Fruit fly (Drosophila melanogaster): ENCODE measurements around the gene mkg-p.

Gene mkg-p

DNA sequence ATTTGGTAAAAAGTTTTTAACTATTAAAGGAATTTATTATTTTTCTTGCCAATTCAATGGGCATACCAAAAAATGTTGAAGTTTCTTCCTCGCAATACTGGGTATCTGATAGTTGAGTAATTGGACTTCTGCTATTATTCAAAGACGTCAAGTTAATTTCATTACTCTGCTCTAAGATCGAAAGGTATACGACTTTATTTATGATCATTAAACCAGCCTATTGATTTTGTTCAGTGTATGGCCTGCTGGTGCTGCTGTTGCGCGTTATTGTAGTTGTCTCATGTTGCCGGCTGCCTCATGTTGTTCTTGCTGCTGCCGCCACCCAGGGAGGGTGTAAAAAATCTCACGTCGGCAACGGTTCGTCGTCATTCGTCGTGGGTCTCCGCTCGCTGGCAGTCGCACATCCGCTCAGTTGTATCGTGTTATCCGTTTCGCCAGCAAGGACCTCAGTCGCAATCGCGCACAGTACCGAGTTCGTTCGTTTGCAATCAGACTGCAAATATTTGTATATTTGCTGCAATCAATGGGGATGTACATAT, 9.4 kb downstream of the mkg-p start, which contains the start of gene CG7120 (continued):
- 0 out of 3 replicates have a peak, but pooled peaks have one; percentile 20 for TF ChIP-seq Dbx (GFP tag; IDR thresholded peaks at IDR 0.05)
- no peak for TF ChIP-seq CG13287 (GFP tag; IDR thresholded peaks at IDR 0.05; ENCODE audit: partially characterized antibody)
- TF ChIP-seq kah (GFP tag; optimal IDR thresholded peaks at IDR 0.05) = no peak
- TF ChIP-seq Dip3 (GFP tag; optimal IDR thresholded peaks at IDR 0.05) = peak; percentile 38
- TF ChIP-seq CG14965 (GFP tag; optimal IDR thresholded peaks at IDR 0.05; ENCODE audit: borderline replicate concordance) = no peak
- TF ChIP-seq unc-4 (GFP tag; IDR thresholded peaks at IDR 0.05; ENCODE audit: partially characterized antibody) = no peak
- TF ChIP-seq CG30431 (GFP tag; optimal IDR thresholded peaks at IDR 0.05) = peak; percentile 36
- TF ChIP-seq insv (GFP tag; optimal IDR thresholded peaks at IDR 0.05) = no peak
- TF ChIP-seq Pdp1 (GFP tag; optimal IDR thresholded peaks at IDR 0.05) = peak; percentile 43 to 58
- TF ChIP-seq CG6175 (GFP tag; IDR thresholded peaks at IDR 0.05) = no peak
- TF ChIP-seq Meics (GFP tag; optimal IDR thresholded peaks at IDR 0.05) = peak; percentile 50
- TF ChIP-seq CG9727 (GFP tag; optimal IDR thresholded peaks at IDR 0.05) = peak; percentile 32
- peak; percentile 55 for TF ChIP-seq PHDP (tag; optimal IDR thresholded peaks at IDR 0.05)
- no peak for TF ChIP-seq CG6765 (GFP tag; optimal IDR thresholded peaks at IDR 0.05)
- TF ChIP-seq gcm (GFP tag; optimal IDR thresholded peaks at IDR 0.05) = peak; percentile 21
- TF ChIP-seq CG12219 (GFP tag; optimal IDR thresholded peaks at IDR 0.05) = peak; percentile 31
- TF ChIP-seq sob (GFP tag; IDR thresholded peaks at IDR 0.05) = peak; percentile 62; the same call in 1 of the 2 replicates
- TF ChIP-seq CG33557 (GFP tag; optimal IDR thresholded peaks at IDR 0.05) = peak; percentile 33
- no peak for TF ChIP-seq stwl (tag; optimal IDR thresholded peaks at IDR 0.05)
- TF ChIP-seq Kr (GFP tag; optimal IDR thresholded peaks at IDR 0.05) = no peak
- TF ChIP-seq slbo (GFP tag; IDR thresholded peaks at IDR 0.05) = 0 out of 2 replicates have a peak, but pooled peaks have one; percentile 36
- TF ChIP-seq sr (GFP tag; IDR thresholded peaks at IDR 0.05) = no peak
- TF ChIP-seq CG3163 (GFP tag; optimal IDR thresholded peaks at IDR 0.05) = no peak
- no peak for TF ChIP-seq CG33213 (GFP tag; optimal IDR thresholded peaks at IDR 0.05)
- TF ChIP-seq Oli (tag; optimal IDR thresholded peaks at IDR 0.05) = peak; percentile 67
- no peak for TF ChIP-seq CG9609 (GFP tag; optimal IDR thresholded peaks at IDR 0.05)
- TF ChIP-seq onecut (GFP tag; IDR thresholded peaks at IDR 0.05) = no peak
- TF ChIP-seq nerfin-2 (GFP tag; IDR thresholded peaks at IDR 0.05; ENCODE audit: partially characterized antibody) = peak; percentile 25
- TF ChIP-seq tap (tag; optimal IDR thresholded peaks at IDR 0.05) = no peak
- TF ChIP-seq CG3995 (GFP tag; optimal IDR thresholded peaks at IDR 0.05) = no peak
- TF ChIP-seq Vsx1 (GFP tag; optimal IDR thresholded peaks at IDR 0.05) = no peak
- TF ChIP-seq zfh2 (GFP tag; optimal IDR thresholded peaks at IDR 0.05) = no peak
- TF ChIP-seq ind (GFP tag; optimal IDR thresholded peaks at IDR 0.05) = peak; percentile 62
- TF ChIP-seq luna (GFP tag; optimal IDR thresholded peaks at IDR 0.05) = no peak
- peak; percentile 61 for TF ChIP-seq Atf-2 (GFP tag; optimal IDR thresholded peaks at IDR 0.05)
- no peak for TF ChIP-seq Fer2 (tag; optimal IDR thresholded peaks at IDR 0.05)
- peak; percentile 63 for TF ChIP-seq gem (tag; optimal IDR thresholded peaks at IDR 0.05)
- TF ChIP-seq CG10979 (tag; optimal IDR thresholded peaks at IDR 0.05) = peak; percentile 74
- peak; percentile 35 for TF ChIP-seq unpg (GFP tag; optimal IDR thresholded peaks at IDR 0.05)
- no peak for TF ChIP-seq cas (GFP tag; IDR thresholded peaks at IDR 0.05)
- TF ChIP-seq CG7357 (GFP tag; IDR thresholded peaks at IDR 0.05) = no peak
- TF ChIP-seq CG8359 (GFP tag; optimal IDR thresholded peaks at IDR 0.05; ENCODE audit: borderline replicate concordance) = no peak
- TF ChIP-seq prd (optimal IDR thresholded peaks at IDR 0.05) = no peak
- peak; percentile 55; the same call in 2 of the 3 replicates for TF ChIP-seq prd (GFP tag; IDR thresholded peaks at IDR 0.05)
- TF ChIP-seq Max (GFP tag; optimal IDR thresholded peaks at IDR 0.05) = peak; percentile 7
- no peak for TF ChIP-seq br (optimal IDR thresholded peaks at IDR 0.05)
- no peak for TF ChIP-seq CG16779 (GFP tag; IDR thresholded peaks at IDR 0.05)
- no peak for TF ChIP-seq zen2 (GFP tag; IDR thresholded peaks at IDR 0.05; ENCODE audit: partially characterized antibody)
- no peak for TF ChIP-seq CG13123 (GFP tag; optimal IDR thresholded peaks at IDR 0.05)
- TF ChIP-seq CG4424 (GFP tag; optimal IDR thresholded peaks at IDR 0.05) = peak; percentile 55
- no peak for TF ChIP-seq CG10959 (GFP tag; IDR thresholded peaks at IDR 0.05)

All from whole organism, embryonic.